Worm (Caenorhabditis elegans): ENCODE data around the gene scp-1.

Gene scp-1

DNA sequence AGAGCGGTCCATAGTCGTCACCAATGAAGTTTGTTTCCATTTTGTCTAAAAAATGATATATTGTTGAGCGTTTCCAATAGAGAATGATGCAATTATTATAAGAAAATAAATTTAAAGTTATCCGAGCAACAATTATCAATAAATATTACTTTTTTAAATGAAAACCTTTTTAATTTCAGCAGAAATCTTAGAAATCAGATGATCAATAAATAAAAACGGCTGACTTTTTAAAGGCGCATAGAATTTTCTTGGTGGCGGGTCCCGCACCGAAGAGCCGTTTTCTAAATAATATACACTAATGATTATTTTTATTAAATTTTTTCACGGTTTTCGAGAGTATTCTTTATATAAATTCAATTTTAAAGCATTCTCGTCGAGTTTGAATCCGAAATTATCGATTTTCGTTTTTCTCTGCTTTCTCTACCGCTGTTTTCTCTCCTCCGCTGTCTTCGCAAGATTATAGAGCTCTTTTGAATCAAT is 10.9 kb upstream of the scp-1 start, which contains the start of gene rab-39:
Gene rab-39 (minus strand): TSS at position 51 of the 480 bp plus-strand sequence.
- peak; percentile 53 for TF ChIP-seq pha-4 (tag; optimal IDR thresholded peaks at IDR 0.05)
- TF ChIP-seq jun-1 (tag; optimal IDR thresholded peaks at IDR 0.05), result no peak
- peak; percentile 54 for TF ChIP-seq nfya-1 (tag; optimal IDR thresholded peaks at IDR 0.05; ENCODE audit: insufficient read depth)
- peak; percentile 2 for TF ChIP-seq elt-2 (tag; optimal IDR thresholded peaks at IDR 0.05)
- no peak for TF ChIP-seq skn-1 (tag; optimal IDR thresholded peaks at IDR 0.05)
- TF ChIP-seq mdl-1 (tag; optimal IDR thresholded peaks at IDR 0.05), result no peak
- TF ChIP-seq lin-39 (tag; optimal IDR thresholded peaks at IDR 0.05), result peak; percentile 18
- peak; percentile 23 for TF ChIP-seq fkh-10 (GFP tag; optimal IDR thresholded peaks at IDR 0.05)
- TF ChIP-seq R02D3.7 (tag; optimal IDR thresholded peaks at IDR 0.05), result peak; percentile 46
- no peak for TF ChIP-seq nhr-76 (tag; optimal IDR thresholded peaks at IDR 0.05)
- peak; percentile 31 for TF ChIP-seq lin-15B (tag; optimal IDR thresholded peaks at IDR 0.05)
- TF ChIP-seq hmg-11 (tag; optimal IDR thresholded peaks at IDR 0.05), result peak; percentile 51

DNA sequence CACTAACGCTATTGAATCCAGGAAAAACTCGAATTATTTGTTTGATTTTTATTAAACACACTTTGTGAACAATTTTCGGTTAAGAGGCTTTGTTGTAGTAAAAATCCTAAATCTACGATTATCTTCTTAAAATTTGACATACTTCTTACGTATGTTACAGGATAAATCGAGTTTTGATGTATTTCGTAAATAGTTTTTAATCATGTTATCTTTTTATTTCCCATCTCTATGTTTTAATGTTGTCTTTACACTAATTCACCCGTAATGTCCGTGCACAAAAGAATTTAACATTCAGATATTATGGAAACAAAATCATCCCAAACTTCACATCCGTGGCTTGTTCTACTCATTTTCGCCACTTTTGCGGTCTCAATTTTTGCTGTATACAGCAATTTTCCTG is 10.2 kb upstream of the scp-1 start, which contains the start of gene egli-1:
Gene egli-1 (plus strand): TSS at position 301 of the 400 bp plus-strand sequence.
- TF ChIP-seq tbx-2 (tag; optimal IDR thresholded peaks at IDR 0.05), result no peak
- TF ChIP-seq egl-5 (tag; optimal IDR thresholded peaks at IDR 0.05), result no peak
- TF ChIP-seq R02D3.7 (tag; optimal IDR thresholded peaks at IDR 0.05), result no peak
- TF ChIP-seq sea-2 (GFP tag; optimal IDR thresholded peaks at IDR 0.05), result no peak
- TF ChIP-seq hmg-11 (tag; optimal IDR thresholded peaks at IDR 0.05), result no peak
- TF ChIP-seq zag-1 (tag; optimal IDR thresholded peaks at IDR 0.05), result no peak
- no peak for TF ChIP-seq pha-4 (tag; optimal IDR thresholded peaks at IDR 0.05)
- TF ChIP-seq elt-1 (tag; optimal IDR thresholded peaks at IDR 0.05), result no peak
- no peak for TF ChIP-seq nhr-76 (tag; optimal IDR thresholded peaks at IDR 0.05)
- no peak for TF ChIP-seq pqm-1 (tag; optimal IDR thresholded peaks at IDR 0.05)
- no peak for TF ChIP-seq lin-39 (tag; optimal IDR thresholded peaks at IDR 0.05)
- no peak for TF ChIP-seq skn-1 (tag; optimal IDR thresholded peaks at IDR 0.05)
- TF ChIP-seq ceh-82 (tag; optimal IDR thresholded peaks at IDR 0.05), result no peak
- no peak for TF ChIP-seq egl-27 (tag; optimal IDR thresholded peaks at IDR 0.05)
- no peak for TF ChIP-seq ztf-11 (tag; optimal IDR thresholded peaks at IDR 0.05)
- no peak for TF ChIP-seq nhr-67 (tag; optimal IDR thresholded peaks at IDR 0.05)
- TF ChIP-seq elt-2 (tag; optimal IDR thresholded peaks at IDR 0.05), result no peak
- TF ChIP-seq nhr-77 (tag; optimal IDR thresholded peaks at IDR 0.05), result no peak

DNA sequence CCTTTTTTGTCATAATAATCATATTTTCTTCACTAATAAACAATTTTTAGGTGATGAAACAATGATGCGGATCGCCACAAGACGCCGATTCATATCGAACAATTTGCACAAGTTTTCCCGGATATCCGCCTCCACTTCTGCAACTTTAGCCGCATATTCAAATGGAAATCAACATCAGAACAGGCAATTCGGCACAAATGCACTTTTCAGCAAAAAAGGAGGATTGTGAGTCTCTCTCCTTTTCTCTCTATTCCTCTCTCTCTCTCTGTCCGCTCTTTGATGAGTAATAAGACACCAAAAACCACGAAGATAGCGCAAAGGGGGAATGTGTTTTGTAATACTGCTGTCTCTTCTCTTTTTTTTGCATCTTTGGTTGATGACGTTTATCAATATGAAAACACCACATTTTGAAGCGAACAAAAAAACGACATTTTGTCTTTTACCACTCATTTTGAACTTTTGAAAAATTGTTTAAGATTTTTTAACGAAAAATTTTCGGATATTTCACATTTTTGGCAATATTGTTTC is 8.9 kb upstream of the scp-1 start, which contains the start of gene eat-3:
Gene eat-3 (plus strand): TSS at position 51 of the 528 bp plus-strand sequence.
- TF ChIP-seq nhr-12 (tag; optimal IDR thresholded peaks at IDR 0.05) (no peak), zag-1 (tag; optimal IDR thresholded peaks at IDR 0.05) (no peak), hmg-11 (tag; optimal IDR thresholded peaks at IDR 0.05) (peak; percentile 16), ztf-11 (tag; optimal IDR thresholded peaks at IDR 0.05) (no peak), nhr-67 (tag; optimal IDR thresholded peaks at IDR 0.05) (no peak), ztf-4 (tag; optimal IDR thresholded peaks at IDR 0.05) (no peak), tbx-2 (tag; optimal IDR thresholded peaks at IDR 0.05) (no peak), egl-27 (tag; optimal IDR thresholded peaks at IDR 0.05) (no peak), fkh-2 (tag; optimal IDR thresholded peaks at IDR 0.05) (no peak), skn-1 (tag; optimal IDR thresholded peaks at IDR 0.05) (no peak), pqm-1 (tag; optimal IDR thresholded peaks at IDR 0.05) (no peak), nhr-11 (tag; optimal IDR thresholded peaks at IDR 0.05) (no peak), lsy-12 (tag; optimal IDR thresholded peaks at IDR 0.05) (no peak), pha-4 (tag; optimal IDR thresholded peaks at IDR 0.05) (peak; percentile 20), lin-15B (tag; optimal IDR thresholded peaks at IDR 0.05) (no peak), ceh-9 (tag; optimal IDR thresholded peaks at IDR 0.05) (no peak), ceh-16 (tag; optimal IDR thresholded peaks at IDR 0.05) (no peak), mml-1 (tag; optimal IDR thresholded peaks at IDR 0.05) (no peak), eor-1 (tag; optimal IDR thresholded peaks at IDR 0.05) (no peak), lin-39 (tag; optimal IDR thresholded peaks at IDR 0.05) (peak; percentile 29), nhr-77 (tag; optimal IDR thresholded peaks at IDR 0.05) (no peak), fkh-10 (GFP tag; optimal IDR thresholded peaks at IDR 0.05) (no peak), egl-5 (tag; optimal IDR thresholded peaks at IDR 0.05) (peak; percentile 29), ZK546.5 (tag; optimal IDR thresholded peaks at IDR 0.05) (no peak), aly-2 (tag; optimal IDR thresholded peaks at IDR 0.05) (no peak), nfya-1 (tag; optimal IDR thresholded peaks at IDR 0.05; ENCODE audit: insufficient read depth) (peak; percentile 49), unc-62 (GFP tag; optimal IDR thresholded peaks at IDR 0.05) (peak; percentile 36), R02D3.7 (tag; optimal IDR thresholded peaks at IDR 0.05) (no peak)

DNA sequence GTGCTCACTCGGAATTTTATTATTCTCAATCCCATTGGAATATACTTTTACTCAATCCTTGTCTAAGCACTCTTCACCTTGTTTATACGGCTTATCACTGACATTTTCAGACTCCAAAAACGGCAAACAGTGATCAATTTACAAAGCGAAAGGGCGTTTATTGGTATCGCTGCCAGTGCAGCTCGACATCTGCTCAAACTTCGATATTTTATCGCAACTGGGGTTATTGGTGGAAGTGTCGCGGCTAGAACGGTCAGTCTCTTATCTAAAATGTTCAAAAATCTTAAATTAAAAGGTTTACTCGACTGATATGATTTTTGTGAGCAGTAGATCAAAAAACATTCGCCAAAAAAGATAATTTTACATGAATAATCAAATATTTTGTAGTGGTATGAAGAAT is 8.3 kb upstream of the scp-1 start:
- TF ChIP-seq elt-2 (tag; optimal IDR thresholded peaks at IDR 0.05) (peak; percentile 81), pqm-1 (tag; optimal IDR thresholded peaks at IDR 0.05) (peak; percentile 76), nhr-28 (tag; optimal IDR thresholded peaks at IDR 0.05) (no peak), jun-1 (tag; optimal IDR thresholded peaks at IDR 0.05) (peak; percentile 25), ZK546.5 (tag; optimal IDR thresholded peaks at IDR 0.05) (no peak)
